Worm (Caenorhabditis elegans): ENCODE measurements around the gene ttll-5.

Gene ttll-5

DNA sequence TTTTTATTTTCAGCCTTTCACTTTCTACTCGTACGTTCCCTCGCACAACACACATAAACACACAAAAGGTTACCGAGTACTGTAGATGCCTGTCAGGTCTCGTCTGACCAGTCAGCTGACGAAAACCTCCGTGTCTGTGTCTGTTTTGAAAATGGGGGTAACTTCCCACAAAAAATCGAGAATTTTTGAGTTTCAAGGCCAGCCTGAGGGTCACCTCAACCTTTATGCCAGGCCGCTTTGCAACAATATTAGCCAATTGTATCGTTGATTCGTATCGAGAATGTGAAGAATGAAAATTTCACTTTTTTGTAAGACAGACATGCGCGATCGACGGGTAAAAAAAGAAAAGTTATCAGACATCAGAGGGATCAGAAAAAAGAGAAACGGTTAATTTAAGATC is 22.2 kb downstream of the ttll-5 start (continued):
- TF ChIP-seq isw-1 (GFP tag; IDR thresholded peaks at IDR 0.05) (no peak), mdl-1 (tag; optimal IDR thresholded peaks at IDR 0.05) (peak in 1 of 2 experiments; percentile 69), mep-1 (tag; optimal IDR thresholded peaks at IDR 0.05) (peak; percentile 85), nhr-47 (tag; optimal IDR thresholded peaks at IDR 0.05) (peak; percentile 56), unc-98 (GFP tag; IDR thresholded peaks at IDR 0.05) (no peak), elt-3 (tag; optimal IDR thresholded peaks at IDR 0.05) (peak in 5 of 6 experiments; percentile 58 to 92 (median 89)), ceh-8 (GFP tag; optimal IDR thresholded peaks at IDR 0.05) (no peak), fos-1 (tag; optimal IDR thresholded peaks at IDR 0.05) (peak; percentile 45), ztf-4 (tag; optimal IDR thresholded peaks at IDR 0.05) (no peak), elt-2 (tag; optimal IDR thresholded peaks at IDR 0.05) (no peak), ceh-88 (GFP tag; IDR thresholded peaks at IDR 0.05) (peak; percentile 29; the same call in 1 of the 2 replicates), xbp-1 (tag; optimal IDR thresholded peaks at IDR 0.05) (peak; percentile 8), ceh-82 (tag; optimal IDR thresholded peaks at IDR 0.05) (peak in 1 of 3 experiments; percentile 23), efl-1 (optimal IDR thresholded peaks at IDR 0.05) (peak; percentile 20 to 39), efl-1 (GFP tag; optimal IDR thresholded peaks at IDR 0.05 in 1 of 2) (peak in 1 of 2 experiments; percentile 6), mab-9 (GFP tag; IDR thresholded peaks at IDR 0.05) (0 out of 2 replicates have a peak, but pooled peaks have one; percentile 23), lin-13 (GFP tag; optimal IDR thresholded peaks at IDR 0.05) (peak; percentile 55), nhr-85 (tag) (peak; percentile 100), nhr-12 (tag; optimal IDR thresholded peaks at IDR 0.05) (no peak), efl-3 (GFP tag; optimal IDR thresholded peaks at IDR 0.05) (no peak), egl-27 (tag; optimal IDR thresholded peaks at IDR 0.05) (peak in 1 of 2 experiments; percentile 12), lsy-2 (tag; optimal IDR thresholded peaks at IDR 0.05) (peak; percentile 56 to 84), dsc-1 (tag; optimal IDR thresholded peaks at IDR 0.05) (no peak), tbx-2 (tag; optimal IDR thresholded peaks at IDR 0.05) (peak; percentile 35)

DNA sequence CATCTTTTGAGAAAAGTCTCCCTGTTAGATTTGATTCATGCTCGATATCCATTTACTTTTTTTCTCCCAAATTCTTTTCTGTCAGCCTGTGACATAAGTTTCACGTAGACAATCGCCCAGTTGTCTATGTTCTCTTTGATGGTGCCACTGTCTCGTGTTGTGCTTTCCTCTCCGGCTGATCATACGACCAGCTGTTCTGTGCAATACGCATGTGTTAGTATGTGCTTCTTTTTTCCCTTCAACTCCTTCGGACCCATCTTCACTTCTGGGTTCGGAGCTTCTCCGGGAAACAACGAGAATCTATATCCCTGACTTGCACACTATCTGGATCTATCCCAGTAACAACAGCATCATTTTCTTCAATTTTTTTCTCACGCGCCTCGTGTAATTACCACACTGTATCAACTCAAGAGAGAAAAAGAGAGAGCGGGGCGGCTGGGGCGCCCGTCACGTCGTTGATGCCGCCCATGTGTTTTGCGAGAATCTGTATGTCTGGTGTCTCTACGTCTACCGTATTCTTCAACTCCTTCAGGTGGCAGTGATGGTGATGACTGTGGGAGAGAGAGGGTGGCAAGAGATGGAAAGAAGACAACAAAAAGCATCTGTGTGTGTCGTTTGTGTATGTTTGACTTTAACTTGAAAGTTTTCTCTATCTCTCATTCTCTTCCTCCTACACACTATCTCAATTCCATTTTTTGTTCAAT is 23.1 kb downstream of the ttll-5 start:
- TF ChIP-seq fkh-8 (tag; optimal IDR thresholded peaks at IDR 0.05) (no peak), ceh-8 (GFP tag; optimal IDR thresholded peaks at IDR 0.05) (no peak), elt-3 (tag; optimal IDR thresholded peaks at IDR 0.05) (peak in 5 of 6 experiments; percentile 23 to 82 (median 69)), zip-4 (GFP tag; optimal IDR thresholded peaks at IDR 0.05) (no peak), egl-27 (tag; optimal IDR thresholded peaks at IDR 0.05) (peak; percentile 80 to 84), nhr-47 (tag; optimal IDR thresholded peaks at IDR 0.05) (peak; percentile 76), nhr-77 (tag; optimal IDR thresholded peaks at IDR 0.05) (peak; percentile 79), lir-3 (tag; optimal IDR thresholded peaks at IDR 0.05; ENCODE audit: poor library complexity) (peak; percentile 29), aly-2 (tag; optimal IDR thresholded peaks at IDR 0.05) (no peak), lin-14 (GFP tag; optimal IDR thresholded peaks at IDR 0.05) (peak; percentile 97), dsc-1 (tag; optimal IDR thresholded peaks at IDR 0.05) (peak; percentile 97), unc-30 (tag; optimal IDR thresholded peaks at IDR 0.05) (no peak), C04F5.9 (tag; optimal IDR thresholded peaks at IDR 0.05) (peak; percentile 2), sptf-1 (tag; optimal IDR thresholded peaks at IDR 0.05) (no peak), sox-4 (tag; optimal IDR thresholded peaks at IDR 0.05) (no peak), mef-2 (tag; optimal IDR thresholded peaks at IDR 0.05) (peak; percentile 24), egl-13 (tag; optimal IDR thresholded peaks at IDR 0.05) (no peak), zag-1 (tag; optimal IDR thresholded peaks at IDR 0.05) (no peak), lin-35 (GFP tag; optimal IDR thresholded peaks at IDR 0.05) (peak; percentile 53 to 78), ztf-11 (tag; optimal IDR thresholded peaks at IDR 0.05) (peak in 1 of 2 experiments; percentile 13), alr-1 (tag; optimal IDR thresholded peaks at IDR 0.05; ENCODE audit: borderline replicate concordance) (no peak), tbx-2 (tag; optimal IDR thresholded peaks at IDR 0.05) (peak; percentile 91), nhr-85 (tag) (peak; percentile 99), lin-15B (tag; optimal IDR thresholded peaks at IDR 0.05) (no peak), lin-13 (GFP tag; optimal IDR thresholded peaks at IDR 0.05) (peak; percentile 75), mdl-1 (tag; optimal IDR thresholded peaks at IDR 0.05) (peak; percentile 53 to 96), dpl-1 (GFP tag; optimal IDR thresholded peaks at IDR 0.05) (peak; percentile 19 to 55 (median 25)), hlh-4 (tag; optimal IDR thresholded peaks at IDR 0.05) (no peak), skn-1 (tag; optimal IDR thresholded peaks at IDR 0.05) (peak; percentile 62), ceh-90 (tag; optimal IDR thresholded peaks at IDR 0.05) (no peak), snu-23 (GFP tag; optimal IDR thresholded peaks at IDR 0.05) (peak; percentile 94), nhr-11 (tag; optimal IDR thresholded peaks at IDR 0.05) (peak; percentile 30), nhr-19 (GFP tag; conservative IDR thresholded peaks at IDR 0.05) (peak; percentile 84), vab-15 (tag; optimal IDR thresholded peaks at IDR 0.05) (peak; percentile 52)

Measured in whole organism, L1 larva.